Worm (Caenorhabditis elegans): ENCODE results near the gene C04E7.3.

- TF ChIP-seq F13C5.2 (tag; optimal IDR thresholded peaks at IDR 0.05) (no peak), tbx-11 (GFP tag; IDR thresholded peaks at IDR 0.05) (no peak), pes-1 (GFP tag; IDR thresholded peaks at IDR 0.05) (no peak), ceh-36 (tag; optimal IDR thresholded peaks at IDR 0.05) (no peak), flt-1 (GFP tag; IDR thresholded peaks at IDR 0.05) (no peak), scrt-1 (GFP tag; IDR thresholded peaks at IDR 0.05) (no peak), B0310.2 (tag; optimal IDR thresholded peaks at IDR 0.05) (no peak), tbx-37 (GFP tag; conservative IDR thresholded peaks at IDR 0.05) (no peak), ets-7 (tag; optimal IDR thresholded peaks at IDR 0.05) (no peak)
Measured at ce11 chrX:348141-348540, 1.1 kb upstream of the C04E7.3 start.
